Worm (Caenorhabditis elegans): ENCODE data around the gene npp-10.
A peak's percentile ranks its signal among the peaks of the same experiment; 100 is the strongest.

Gene npp-10

DNA sequence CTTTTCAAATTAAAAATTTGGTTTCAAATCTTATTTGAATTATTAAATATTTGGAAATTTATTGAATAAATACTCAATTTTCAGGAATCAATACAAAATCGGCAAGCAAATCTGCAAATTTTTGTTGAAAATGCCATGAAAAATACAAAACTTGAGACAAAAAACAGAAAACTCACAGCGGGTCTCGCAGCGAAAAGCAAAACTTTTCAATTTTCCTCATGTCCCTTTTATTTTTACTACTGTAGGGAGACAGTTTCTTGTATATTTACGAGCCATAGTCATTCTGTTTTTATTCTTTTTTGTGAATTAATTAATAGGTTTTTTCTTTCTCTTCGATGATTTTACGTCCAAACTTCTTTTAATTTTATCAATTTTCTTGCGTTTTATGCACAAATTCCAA lies 30.9 kb downstream of the npp-10 start (continued):
- TF ChIP-seq let-526 (GFP tag; IDR thresholded peaks at IDR 0.05) (no peak), athp-1 (tag; optimal IDR thresholded peaks at IDR 0.05) (no peak), atf-7 (tag; optimal IDR thresholded peaks at IDR 0.05) (no peak), ceh-58 (GFP tag; IDR thresholded peaks at IDR 0.05) (no peak), cebp-1 (GFP tag; IDR thresholded peaks at IDR 0.05) (no peak), cebp-1 (tag; optimal IDR thresholded peaks at IDR 0.05) (no peak), pha-4 (tag; optimal IDR thresholded peaks at IDR 0.05) (no peak), lag-1 (GFP tag; IDR thresholded peaks at IDR 0.05) (no peak), Y53G8AR.9 (GFP tag; conservative IDR thresholded peaks at IDR 0.05) (no peak), C17E4.6 (GFP tag; IDR thresholded peaks at IDR 0.05) (no peak), ceh-27 (GFP tag; optimal IDR thresholded peaks at IDR 0.05) (no peak), lin-35 (GFP tag; optimal IDR thresholded peaks at IDR 0.05) (no peak), cebp-2 (GFP tag; IDR thresholded peaks at IDR 0.05) (no peak), ceh-40 (GFP tag; IDR thresholded peaks at IDR 0.05) (no peak), xnd-1 (tag; optimal IDR thresholded peaks at IDR 0.05) (peak; percentile 87), mel-28 (tag; optimal IDR thresholded peaks at IDR 0.05; ENCODE audit: borderline replicate concordance) (no peak), repo-1 (tag; optimal IDR thresholded peaks at IDR 0.05) (no peak), F55B11.4 (tag; optimal IDR thresholded peaks at IDR 0.05; ENCODE audit: borderline replicate concordance, insufficient read depth) (no peak), ztf-25 (GFP tag; IDR thresholded peaks at IDR 0.05) (no peak), aptf-2 (GFP tag; conservative IDR thresholded peaks at IDR 0.05) (no peak), tbp1 (GFP tag; optimal IDR thresholded peaks at IDR 0.05) (no peak), die-1 (tag; optimal IDR thresholded peaks at IDR 0.05) (no peak)

DNA sequence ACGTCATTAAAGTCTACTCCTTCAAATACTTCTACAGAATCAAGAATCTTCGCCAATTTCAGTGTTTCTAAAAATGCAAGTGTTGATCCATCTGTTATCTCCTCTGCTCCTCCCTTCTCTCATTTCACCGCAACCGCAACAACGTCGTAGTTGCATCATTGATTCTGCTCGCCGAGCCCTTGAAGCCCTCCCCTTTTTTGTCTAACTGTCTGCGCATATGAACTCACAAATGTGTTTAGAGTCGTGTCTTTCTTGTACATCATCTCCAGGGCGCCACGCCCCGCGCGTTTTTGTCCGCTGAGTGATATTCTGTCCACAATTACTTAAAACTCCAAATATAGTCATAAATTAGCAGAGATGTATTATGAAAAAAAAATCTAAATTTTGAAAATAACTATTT lies 31.4 kb downstream of the npp-10 start:
- TF ChIP-seq ccch-3 (GFP tag; optimal IDR thresholded peaks at IDR 0.05) (no peak), ceh-58 (GFP tag; IDR thresholded peaks at IDR 0.05) (no peak), madf-10 (tag; optimal IDR thresholded peaks at IDR 0.05) (no peak), hlh-12 (tag; optimal IDR thresholded peaks at IDR 0.05) (no peak), efl-1 (GFP tag; optimal IDR thresholded peaks at IDR 0.05) (no peak), Y53G8AR.9 (GFP tag; conservative IDR thresholded peaks at IDR 0.05) (no peak), nhr-120 (GFP tag; IDR thresholded peaks at IDR 0.05) (no peak), F52B5.7 (tag; optimal IDR thresholded peaks at IDR 0.05) (no peak), hmg-1.2 (GFP tag; IDR thresholded peaks at IDR 0.05) (no peak), lsy-27 (tag; optimal IDR thresholded peaks at IDR 0.05; ENCODE audit: borderline replicate concordance, insufficient read depth) (no peak), rec-8 (tag; optimal IDR thresholded peaks at IDR 0.05) (no peak), Y56A3A.18 (GFP tag; IDR thresholded peaks at IDR 0.05) (no peak), egrh-3 (GFP tag; IDR thresholded peaks at IDR 0.05) (no peak)

- TF ChIP-seq ccch-3 (GFP tag; optimal IDR thresholded peaks at IDR 0.05) (no peak), ets-4 (GFP tag; optimal IDR thresholded peaks at IDR 0.05) (no peak), T07F8.4 (tag; optimal IDR thresholded peaks at IDR 0.05) (no peak), Y56A3A.18 (GFP tag; IDR thresholded peaks at IDR 0.05) (no peak), let-526 (GFP tag; IDR thresholded peaks at IDR 0.05) (no peak), Y53F4B.3 (GFP tag; IDR thresholded peaks at IDR 0.05) (no peak), repo-1 (tag; optimal IDR thresholded peaks at IDR 0.05) (no peak), ztf-6 (GFP tag; IDR thresholded peaks at IDR 0.05) (no peak), dpff-1 (tag; optimal IDR thresholded peaks at IDR 0.05) (no peak)
Observed at ce11 chrIII:5985340-5985739, 34.0 kb downstream of the npp-10 start, which contains the start of gene T04C9.3. Gene T04C9.3 (plus strand): TSS chrIII:5985640.

Measured in whole organism, young adult.